Worm (Caenorhabditis elegans): ENCODE results near the gene fbxa-36.

DNA sequence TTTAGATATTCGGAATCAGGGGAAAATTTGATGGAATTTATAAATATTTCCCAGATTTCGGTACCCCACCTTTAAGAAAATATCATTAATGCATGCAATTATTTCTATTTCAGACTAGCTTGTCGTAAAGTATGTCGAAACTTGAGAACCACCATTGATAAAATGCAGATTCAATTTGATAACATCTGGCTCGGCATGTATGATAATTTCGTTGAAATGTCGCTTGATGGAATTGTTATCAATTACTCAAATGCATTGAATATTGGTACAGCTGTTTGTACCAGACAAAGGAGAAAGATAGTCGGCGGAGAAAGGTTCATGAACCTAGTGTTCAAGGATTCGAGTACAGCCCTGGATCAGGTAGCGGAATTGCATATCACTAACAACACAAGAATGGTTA, 38.9 kb upstream of the fbxa-36 start, which contains the start of gene Y82E9BL.19:
- TF ChIP-seq C04F5.9 (tag; optimal IDR thresholded peaks at IDR 0.05) (no peak), ama-1 (optimal IDR thresholded peaks at IDR 0.05) (no peak), unc-62 (GFP tag; optimal IDR thresholded peaks at IDR 0.05) (no peak), lir-3 (tag; optimal IDR thresholded peaks at IDR 0.05; ENCODE audit: poor library complexity) (no peak), aly-2 (tag; optimal IDR thresholded peaks at IDR 0.05) (no peak), dpl-1 (GFP tag; optimal IDR thresholded peaks at IDR 0.05) (no peak), nhr-28 (tag; optimal IDR thresholded peaks at IDR 0.05) (no peak), snu-23 (GFP tag; optimal IDR thresholded peaks at IDR 0.05) (no peak), nhr-76 (tag; optimal IDR thresholded peaks at IDR 0.05) (no peak), mdl-1 (tag; optimal IDR thresholded peaks at IDR 0.05) (no peak), skn-1 (tag; optimal IDR thresholded peaks at IDR 0.05) (no peak)

Measured in whole organism, L1 larva.